Worm (Caenorhabditis elegans) whole organism, L4 larva: Measurements from ENCODE around the gene sru-35.
"Not testable (repeated sequence)": the region's sequence is repeated elsewhere in the genome, so short reads cannot be mapped to it uniquely, and the experiment has no call there.

ENCODE experiments used
- D1046.2 ChIP-seq: fragments of 200-800 bp; sonication (Bioruptor generic); IDR thresholded peaks from 2 replicates; pipeline ENCODE4 v1.3.6; 2022; ENCODE audit warnings: missing genetic modification characterization, missing compliant biosample characterization
- F10B5.3 ChIP-seq: sonication (generic microtip); optimal IDR thresholded peaks from 2 replicates; lab custom pipeline; 2016; ENCODE audit warnings: mild to moderate bottlenecking, missing genetic modification characterization, missing compliant biosample characterization
- F49E8.2 ChIP-seq: sonication (generic microtip); optimal IDR thresholded peaks from 2 replicates; lab custom pipeline; 2016; ENCODE audit warnings: missing compliant biosample characterization, mild to moderate bottlenecking, missing genetic modification characterization, borderline replicate concordance
- R02D3.7 ChIP-seq: fragments of 150-350 bp; sonication (generic microtip); optimal IDR thresholded peaks from 3 replicates; lab custom pipeline; 2014; ENCODE audit warnings: missing biosample characterization, missing genetic modification characterization
- ZK546.5 ChIP-seq, 2 experiments: sonication (generic microtip); optimal IDR thresholded peaks; 2 replicates each; lab custom pipeline; 2017; ENCODE audit warnings: missing biosample characterization in 2 of 2, missing genetic modification characterization in 2 of 2
- aha-1 ChIP-seq: fragments of 150-350 bp; peaks from one replicate; lab custom pipeline; 2014; ENCODE audit warnings: missing biosample characterization, missing genetic modification characterization
- attf-4 ChIP-seq: sonication (generic microtip); optimal IDR thresholded peaks from 3 replicates; lab custom pipeline; 2017; ENCODE audit warnings: missing biosample characterization, missing genetic modification characterization
- ces-1 ChIP-seq: fragments of 150-350 bp; sonication (generic microtip); optimal IDR thresholded peaks from 4 replicates; lab custom pipeline; 2014; ENCODE audit warnings: missing biosample characterization, missing genetic modification reagents, missing genetic modification characterization
- daf-16 ChIP-seq, 3 experiments: sonication (generic microtip); optimal IDR thresholded peaks; 2 replicates each; lab custom pipeline; 2016 to 2017; ENCODE audit warnings: missing genetic modification characterization in 3 of 3, missing genetic modification reagents in 3 of 3, mild to moderate bottlenecking in 2 of 3, missing compliant biosample characterization in 2 of 3, missing biosample characterization in 1 of 3, moderate library complexity in 1 of 3
- dmd-6 ChIP-seq: fragments of 200-800 bp; sonication (Bioruptor generic); IDR thresholded peaks from 2 replicates; pipeline ENCODE4 v1.3.6; 2022; ENCODE audit warnings: missing genetic modification reagents, missing genetic modification characterization, missing compliant biosample characterization
- dpl-1 ChIP-seq: fragments of 150-350 bp; optimal IDR thresholded peaks from 2 replicates; lab custom pipeline; 2014; ENCODE audit warnings: missing biosample characterization, missing genetic modification reagents, missing genetic modification characterization
- hlh-11 ChIP-seq: fragments of 200-800 bp; sonication (Bioruptor generic); optimal IDR thresholded peaks from 2 replicates; lab custom pipeline; 2018; ENCODE audit warnings: mild to moderate bottlenecking, missing genetic modification characterization, missing compliant biosample characterization
- jun-1 ChIP-seq: fragments of 150-350 bp; optimal IDR thresholded peaks from 2 replicates; lab custom pipeline; 2014; ENCODE audit warnings: missing biosample characterization, missing genetic modification reagents, missing genetic modification characterization
- lim-7 ChIP-seq: fragments of 200-800 bp; sonication (Bioruptor generic); IDR thresholded peaks from 2 replicates; pipeline ENCODE4 v1.3.6; 2022; ENCODE audit warnings: missing genetic modification characterization, missing compliant biosample characterization
- lin-38 ChIP-seq: fragments of 200-800 bp; sonication (Bioruptor generic); IDR thresholded peaks from 2 replicates; pipeline ENCODE4 v1.3.6; 2022; ENCODE audit warnings: missing genetic modification reagents, missing genetic modification characterization, missing compliant biosample characterization
- madf-5 ChIP-seq, 2 experiments: fragments of 200-800 bp; sonication (Bioruptor generic); IDR thresholded peaks; 2 replicates each; pipeline ENCODE4 v1.3.6; 2022; ENCODE audit warnings: missing compliant biosample characterization in 2 of 2, missing genetic modification characterization in 2 of 2
- nhr-102 ChIP-seq: sonication (generic microtip); optimal IDR thresholded peaks from 2 replicates; lab custom pipeline; 2016; ENCODE audit warnings: mild to moderate bottlenecking, missing genetic modification characterization, moderate library complexity, missing compliant biosample characterization
- nhr-111 ChIP-seq: fragments of 200-800 bp; sonication (Bioruptor generic); optimal IDR thresholded peaks from 2 replicates; lab custom pipeline; 2018; ENCODE audit warnings: mild to moderate bottlenecking, missing genetic modification characterization, missing compliant biosample characterization
- nhr-237 ChIP-seq: sonication (generic microtip); optimal IDR thresholded peaks from 2 replicates; lab custom pipeline; 2017; ENCODE audit warnings: missing biosample characterization, missing genetic modification characterization
- nhr-25 ChIP-seq: sonication (generic microtip); optimal IDR thresholded peaks from 2 replicates; lab custom pipeline; 2017; ENCODE audit warnings: missing genetic modification characterization, mild to moderate bottlenecking, missing compliant biosample characterization, antibody characterized with exemption, moderate library complexity, borderline replicate concordance; ENCODE audit not compliant: insufficient read depth
- nhr-41 ChIP-seq: fragments of 200-800 bp; sonication (Bioruptor generic); IDR thresholded peaks from 2 replicates; pipeline ENCODE4 v1.3.6; 2022; ENCODE audit warnings: missing genetic modification reagents, missing genetic modification characterization, missing compliant biosample characterization
- pha-4 ChIP-seq, 2 experiments: fragments of 150-350 bp in 1 of 2; fragments of 200-800 bp in 1 of 2; sonication (Bioruptor generic) in 1 of 2; IDR thresholded peaks in 1 of 2; optimal IDR thresholded peaks in 1 of 2; 2 replicates each; pipeline versions ENCODE4 v1.3.6 to Lab custom; 2014 to 2022; ENCODE audit warnings: missing genetic modification characterization in 2 of 2, missing genetic modification reagents in 2 of 2, missing biosample characterization in 1 of 2, missing compliant biosample characterization in 1 of 2
- php-3 ChIP-seq: fragments of 200-800 bp; sonication (Bioruptor generic); IDR thresholded peaks from 2 replicates; pipeline ENCODE4 v1.3.6; 2022; ENCODE audit warnings: missing genetic modification reagents, missing genetic modification characterization, missing compliant biosample characterization
- set-16 ChIP-seq: fragments of 200-800 bp; sonication (Bioruptor generic); IDR thresholded peaks from 2 replicates; pipeline ENCODE4 v1.3.6; 2022; ENCODE audit warnings: missing genetic modification reagents, missing genetic modification characterization, missing compliant biosample characterization
- skn-1 ChIP-seq: fragments of 150-350 bp; optimal IDR thresholded peaks from 2 replicates; lab custom pipeline; 2014; ENCODE audit warnings: missing biosample characterization, missing genetic modification characterization
- tra-1 ChIP-seq: fragments of 200-800 bp; sonication (Bioruptor generic); IDR thresholded peaks from 2 replicates; pipeline ENCODE4 v1.3.6; 2022; ENCODE audit warnings: missing genetic modification reagents, missing genetic modification characterization, missing compliant biosample characterization
- unc-130 ChIP-seq: sonication (generic microtip); optimal IDR thresholded peaks from 2 replicates; lab custom pipeline; 2016; ENCODE audit warnings: missing genetic modification reagents, missing genetic modification characterization, missing compliant biosample characterization
- unc-39 ChIP-seq: sonication (generic microtip); optimal IDR thresholded peaks from 2 replicates; lab custom pipeline; 2017; ENCODE audit warnings: missing biosample characterization, missing genetic modification characterization
- unc-62 ChIP-seq, 3 experiments: fragments of 150-350 bp in 1 of 3; sonication (generic microtip); optimal IDR thresholded peaks in 2 of 3; peaks in 1 of 3; 1 replicate in 1 of 3; 2 replicates in 2 of 3; lab custom pipeline; 2014 to 2017; ENCODE audit warnings: missing biosample characterization in 3 of 3, missing genetic modification characterization in 3 of 3, missing genetic modification reagents in 3 of 3, missing genotype in 1 of 3
- zfp-2 ChIP-seq: sonication (generic microtip); optimal IDR thresholded peaks from 2 replicates; lab custom pipeline; 2016; ENCODE audit warnings: mild to moderate bottlenecking, missing genetic modification characterization, missing compliant biosample characterization
- zip-11 ChIP-seq: fragments of 200-800 bp; sonication (Bioruptor generic); IDR thresholded peaks from 2 replicates; pipeline ENCODE4 v1.3.6; 2022; ENCODE audit warnings: missing genetic modification characterization, missing compliant biosample characterization

Gene sru-35

ce11 chrIV:8793223-8793622 lies 3.2 kb upstream of the sru-35 start (continued):
- TF ChIP-seq nhr-102 (peak; percentile 3), attf-4 (tag; lab: Kevin White, UChicago) (no peak), set-16 (no peak), pha-4 (GFP tag; IDR thresholded peaks at IDR 0.05; lab: Robert Waterston, UW) (no peak), pha-4 (tag; optimal IDR thresholded peaks at IDR 0.05; lab: Kevin White, UChicago) (no peak), lin-38 (no peak), jun-1 (tag; lab: Kevin White, UChicago) (no peak), madf-5 (GFP tag; IDR thresholded peaks at IDR 0.05; lab: Robert Waterston, UW) (no peak), aha-1 (peak; percentile 66), nhr-237 (tag; lab: Kevin White, UChicago) (no peak), zip-11 (GFP tag; lab: Robert Waterston, UW) (no peak), nhr-41 (GFP tag; lab: Robert Waterston, UW) (no peak)
- TF ChIP-seq, all 104 proteins: peak for 16

- peak in 1 of 2 experiments; percentile 15 for TF ChIP-seq unc-62 (GFP tag; optimal IDR thresholded peaks at IDR 0.05 in 1 of 2; lab: Kevin White, UChicago)
- TF ChIP-seq unc-62 (tag; optimal IDR thresholded peaks at IDR 0.05; lab: Kevin White, UChicago), result no peak
- no peak for TF ChIP-seq ces-1 (GFP tag; lab: Kevin White, UChicago)
- no peak for TF ChIP-seq unc-39 (tag; lab: Kevin White, UChicago)
- no peak for TF ChIP-seq lim-7 (GFP tag; lab: Robert Waterston, UW)
- TF ChIP-seq, all 104 proteins: peak for 1
Measured at ce11 chrIV:8792808-8793207, 2.8 kb upstream of the sru-35 start, which contains the start of gene C33D9.3. TSS of gene C33D9.3 (minus strand) at chrIV:8792908.

- not testable (repeated sequence) for TF ChIP-seq dmd-6 (GFP tag; lab: Robert Waterston, UW); unc-130 (GFP tag; lab: Kevin White, UChicago); ces-1 (GFP tag; lab: Kevin White, UChicago)
- TF ChIP-seq, all 104 proteins: peak for 0; not testable (repeated sequence) for 104
Measured at ce11 chrIV:8788048-8788447, 2.0 kb downstream of the sru-35 start, which contains the start of gene C33D9.10. TSS of gene C33D9.10 (minus strand) at chrIV:8788148.

ce11 chrIV:8786654-8787053 lies 3.4 kb downstream of the sru-35 start, which contains the start of gene C33D9.8:
TSS of gene C33D9.8 (minus strand) at chrIV:8786752.
- TF ChIP-seq dpl-1 (GFP tag; lab: Kevin White, UChicago), result no peak
- TF ChIP-seq nhr-25, result no peak
- TF ChIP-seq daf-16 (GFP tag; optimal IDR thresholded peaks at IDR 0.05; lab: Kevin White, UChicago), result no peak
- peak; percentile 24 for TF ChIP-seq daf-16 (tag; optimal IDR thresholded peaks at IDR 0.05; lab: Kevin White, UChicago)
- TF ChIP-seq, all 104 proteins: peak for 1

- TF ChIP-seq unc-39 (tag; lab: Kevin White, UChicago), result no peak
- TF ChIP-seq R02D3.7 (tag; lab: Kevin White, UChicago), result no peak
- no peak for TF ChIP-seq D1046.2 (GFP tag; lab: Robert Waterston, UW)
- TF ChIP-seq ZK546.5 (tag; optimal IDR thresholded peaks at IDR 0.05; lab: Kevin White, UChicago), result no peak
- no peak for TF ChIP-seq F49E8.2 (tag; lab: Kevin White, UChicago)
- TF ChIP-seq hlh-11 (tag; lab: Kevin White, UChicago), result no peak
- no peak for TF ChIP-seq nhr-111
- no peak for TF ChIP-seq F10B5.3 (tag; lab: Kevin White, UChicago)
- TF ChIP-seq lim-7 (GFP tag; lab: Robert Waterston, UW), result no peak
- no peak for TF ChIP-seq skn-1 (tag; lab: Kevin White, UChicago)
- TF ChIP-seq tra-1 (GFP tag; lab: Robert Waterston, UW), result no peak
- no peak for TF ChIP-seq php-3 (GFP tag; lab: Robert Waterston, UW)
- no peak for TF ChIP-seq zfp-2 (tag; lab: Kevin White, UChicago)
Measured at ce11 chrIV:8784855-8785327, 5.2 kb downstream of the sru-35 start, which contains the start of gene C33D9.13. TSS of gene C33D9.13 (minus strand) at chrIV:8785277.
